Worm (Caenorhabditis elegans) whole organism, young adult: ENCODE measurements around the gene W09D10.4.
A peak's percentile ranks its signal among the peaks of the same experiment; 100 is the strongest.

ENCODE experiments used
- B0261.1 ChIP-seq: sonication (generic microtip); optimal IDR thresholded peaks from 2 replicates; lab custom pipeline; 2016; ENCODE audit warnings: mild to moderate bottlenecking, missing genetic modification characterization, moderate library complexity, missing compliant biosample characterization
- B0336.3 ChIP-seq: fragments of 200-800 bp; sonication (Bioruptor generic); IDR thresholded peaks from 2 replicates; pipeline ENCODE4 v1.3.6; 2022; ENCODE audit warnings: missing genetic modification characterization, missing compliant biosample characterization
- D2030.7 ChIP-seq: fragments of 200-800 bp; sonication (Bioruptor generic); IDR thresholded peaks from 2 replicates; pipeline ENCODE4 v1.3.6; 2022; ENCODE audit warnings: missing genetic modification reagents, missing genetic modification characterization, missing compliant biosample characterization
- F37B4.10 ChIP-seq: fragments of 200-800 bp; sonication (Bioruptor generic); IDR thresholded peaks from 2 replicates; pipeline ENCODE4 v1.3.6; 2022; ENCODE audit warnings: missing genetic modification characterization, missing compliant biosample characterization
- F39B2.1 ChIP-seq: fragments of 200-800 bp; sonication (Bioruptor generic); IDR thresholded peaks from 2 replicates; pipeline ENCODE4 v1.3.6; 2022; ENCODE audit warnings: missing genetic modification reagents, missing genetic modification characterization, missing compliant biosample characterization
- F57C9.4 ChIP-seq: sonication (generic microtip); optimal IDR thresholded peaks from 2 replicates; lab custom pipeline; 2017; ENCODE audit warnings: mild to moderate bottlenecking, missing genetic modification characterization, missing compliant biosample characterization
- Y56A3A.18 ChIP-seq: fragments of 200-800 bp; sonication (Bioruptor generic); IDR thresholded peaks from 2 replicates; pipeline ENCODE4 v1.3.6; 2022; ENCODE audit warnings: missing genetic modification reagents, missing genetic modification characterization, missing compliant biosample characterization
- Y95B8A.8 ChIP-seq: fragments of 200-800 bp; sonication (Bioruptor generic); IDR thresholded peaks from 2 replicates; pipeline ENCODE4 v1.3.6; 2022; ENCODE audit warnings: missing genetic modification reagents, missing genetic modification characterization, missing compliant biosample characterization
- ZK185.1 ChIP-seq: sonication (generic microtip); optimal IDR thresholded peaks from 2 replicates; lab custom pipeline; 2016; ENCODE audit warnings: mild to moderate bottlenecking, missing genetic modification characterization, missing compliant biosample characterization; ENCODE audit not compliant: poor library complexity, severe bottlenecking
- aptf-3 ChIP-seq: fragments of 200-800 bp; sonication (Bioruptor generic); IDR thresholded peaks from 2 replicates; pipeline ENCODE4 v1.3.6; 2022; ENCODE audit warnings: missing genetic modification characterization, missing compliant biosample characterization
- atf-7 ChIP-seq: sonication (generic microtip); optimal IDR thresholded peaks from 2 replicates; lab custom pipeline; 2017; ENCODE audit warnings: mild to moderate bottlenecking, missing genetic modification characterization, missing compliant biosample characterization
- cebp-2 ChIP-seq: fragments of 200-800 bp; sonication (Bioruptor generic); IDR thresholded peaks from 2 replicates; pipeline ENCODE4 v1.3.6; 2022; ENCODE audit warnings: missing genetic modification characterization, missing compliant biosample characterization
- ceh-27 ChIP-seq: fragments of 200-800 bp; sonication (Bioruptor generic); optimal IDR thresholded peaks from 2 replicates; lab custom pipeline; 2018; ENCODE audit warnings: mild to moderate bottlenecking, missing genetic modification characterization, moderate library complexity, missing compliant biosample characterization
- ceh-58 ChIP-seq: fragments of 200-800 bp; sonication (Bioruptor generic); IDR thresholded peaks from 2 replicates; pipeline ENCODE4 v1.3.6; 2022; ENCODE audit warnings: missing genetic modification characterization, missing compliant biosample characterization
- chd-7 ChIP-seq: sonication (generic microtip); optimal IDR thresholded peaks from 2 replicates; lab custom pipeline; 2016; ENCODE audit warnings: mild to moderate bottlenecking, missing genetic modification characterization, moderate library complexity, missing compliant biosample characterization
- egrh-3 ChIP-seq: fragments of 200-800 bp; sonication (Bioruptor generic); IDR thresholded peaks from 2 replicates; pipeline ENCODE4 v1.3.6; 2022; ENCODE audit warnings: missing genetic modification reagents, missing genetic modification characterization, missing compliant biosample characterization
- ekl-4 ChIP-seq: fragments of 200-800 bp; sonication (Bioruptor generic); IDR thresholded peaks from 2 replicates; pipeline ENCODE4 v1.3.6; 2022; ENCODE audit warnings: missing genetic modification reagents, missing genetic modification characterization, missing compliant biosample characterization
- gei-17 ChIP-seq: fragments of 200-800 bp; sonication (Bioruptor generic); optimal IDR thresholded peaks from 2 replicates; lab custom pipeline; 2018; ENCODE audit warnings: mild to moderate bottlenecking, missing genetic modification characterization, missing compliant biosample characterization
- hlh-12 ChIP-seq: sonication (generic microtip); optimal IDR thresholded peaks from 2 replicates; lab custom pipeline; 2016; ENCODE audit warnings: missing genetic modification characterization, missing compliant biosample characterization
- hlh-26 ChIP-seq: fragments of 200-800 bp; sonication (Bioruptor generic); conservative IDR thresholded peaks from 2 replicates; pipeline ENCODE4 v1.3.6; 2022; ENCODE audit warnings: missing genetic modification reagents, missing genetic modification characterization, missing compliant biosample characterization
- hmg-1.2 ChIP-seq: fragments of 200-800 bp; sonication (Bioruptor generic); IDR thresholded peaks from 2 replicates; pipeline ENCODE4 v1.3.6; 2022; ENCODE audit warnings: missing genetic modification reagents, missing genetic modification characterization, missing compliant biosample characterization
- hsf-1 ChIP-seq: fragments of 200-800 bp; sonication (Bioruptor generic); IDR thresholded peaks from 2 replicates; pipeline ENCODE4 v1.3.6; 2022; ENCODE audit warnings: missing genetic modification reagents, missing genetic modification characterization, missing compliant biosample characterization
- let-607 ChIP-seq, 2 experiments: fragments of 200-800 bp in 1 of 2; sonication (Bioruptor generic) in 1 of 2; sonication (generic microtip) in 1 of 2; optimal IDR thresholded peaks; 2 replicates each; lab custom pipeline; 2016 to 2018; ENCODE audit warnings: mild to moderate bottlenecking in 2 of 2, missing compliant biosample characterization in 2 of 2, missing genetic modification characterization in 2 of 2, moderate library complexity in 2 of 2, missing genotype in 1 of 2
- lsl-1 ChIP-seq: fragments of 200-800 bp; sonication (Bioruptor generic); optimal IDR thresholded peaks from 2 replicates; lab custom pipeline; 2018; ENCODE audit warnings: mild to moderate bottlenecking, missing genetic modification characterization, moderate library complexity, missing compliant biosample characterization
- madf-10 ChIP-seq: sonication (generic microtip); optimal IDR thresholded peaks from 2 replicates; lab custom pipeline; 2016; ENCODE audit warnings: mild to moderate bottlenecking, missing genetic modification characterization, missing compliant biosample characterization
- madf-3 ChIP-seq: fragments of 200-800 bp; sonication (Bioruptor generic); IDR thresholded peaks from 2 replicates; pipeline ENCODE4 v1.3.6; 2022; ENCODE audit warnings: missing genetic modification reagents, missing genetic modification characterization, missing compliant biosample characterization
- nhr-90 ChIP-seq: sonication (generic microtip); optimal IDR thresholded peaks from 2 replicates; lab custom pipeline; 2016; ENCODE audit warnings: missing genotype, mild to moderate bottlenecking, missing genetic modification characterization, missing compliant biosample characterization
- pbrm-1 ChIP-seq: fragments of 200-800 bp; sonication (Bioruptor generic); IDR thresholded peaks from 2 replicates; pipeline ENCODE4 v1.3.6; 2022; ENCODE audit warnings: missing genetic modification reagents, missing genetic modification characterization, missing compliant biosample characterization
- rpc-1 ChIP-seq, 2 experiments: fragments of 150-350 bp in 1 of 2; sonication (generic microtip) in 1 of 2; optimal IDR thresholded peaks; 2 replicates each; lab custom pipeline; 2014 to 2018; ENCODE audit warnings: missing biosample characterization in 1 of 2, missing genetic modification characterization in 1 of 2, missing genetic modification reagents in 1 of 2, missing genotype in 1 of 2
- sea-2 ChIP-seq: fragments of 200-800 bp; sonication (Bioruptor generic); IDR thresholded peaks from 2 replicates; pipeline ENCODE4 v1.3.6; 2022; ENCODE audit warnings: missing genetic modification characterization, missing compliant biosample characterization
- snpc-3.4 ChIP-seq: sonication (generic microtip); optimal IDR thresholded peaks from 2 replicates; lab custom pipeline; 2017; ENCODE audit warnings: missing genetic modification characterization, mild to moderate bottlenecking, missing compliant biosample characterization, antibody characterized with exemption, moderate library complexity, missing genotype, missing genetic modification reagents
- tbp1 ChIP-seq: fragments of 200-800 bp; sonication (Bioruptor generic); optimal IDR thresholded peaks from 2 replicates; lab custom pipeline; 2018; ENCODE audit warnings: mild to moderate bottlenecking, missing genetic modification characterization, missing compliant biosample characterization
- tbx-9 ChIP-seq: sonication (generic microtip); optimal IDR thresholded peaks from 2 replicates; lab custom pipeline; 2016; ENCODE audit warnings: borderline replicate concordance, missing genetic modification characterization, inconsistent platforms, missing compliant biosample characterization
- tlf-1 ChIP-seq: fragments of 200-800 bp; sonication (Bioruptor generic); optimal IDR thresholded peaks from 2 replicates; lab custom pipeline; 2018; ENCODE audit warnings: mild to moderate bottlenecking, missing genetic modification characterization, missing compliant biosample characterization
- zfh-2 ChIP-seq: fragments of 200-800 bp; sonication (Bioruptor generic); conservative IDR thresholded peaks from 2 replicates; pipeline ENCODE4 v1.3.6; 2022; ENCODE audit warnings: missing genetic modification reagents, missing genetic modification characterization, missing compliant biosample characterization
- ztf-25 ChIP-seq: fragments of 200-800 bp; sonication (Bioruptor generic); IDR thresholded peaks from 2 replicates; pipeline ENCODE4 v1.3.6; 2022; ENCODE audit warnings: missing genetic modification reagents, missing genetic modification characterization, missing compliant biosample characterization
- ztf-6 ChIP-seq: fragments of 200-800 bp; sonication (Bioruptor generic); IDR thresholded peaks from 2 replicates; pipeline ENCODE4 v1.3.6; 2022; ENCODE audit warnings: missing genetic modification reagents, missing genetic modification characterization, missing compliant biosample characterization

W09D10.4 gene

DNA sequence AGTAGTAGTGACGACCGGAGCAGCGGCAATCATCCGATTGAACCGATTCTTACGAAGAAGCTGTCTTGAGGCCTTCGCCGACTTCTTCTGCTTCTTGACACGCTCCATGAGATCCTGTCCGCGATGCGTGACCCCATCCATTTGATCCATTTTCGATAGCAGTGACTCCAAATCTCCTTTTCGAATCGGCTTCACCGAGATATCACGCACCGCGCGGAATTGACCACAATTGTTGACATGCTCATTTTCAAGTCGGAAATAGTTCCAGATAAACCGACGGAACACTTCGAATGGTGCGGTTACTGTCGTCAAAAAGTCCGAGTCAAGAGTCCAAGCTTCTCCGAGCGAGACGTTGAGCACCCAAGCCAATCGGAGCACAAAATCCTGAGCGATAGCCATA is 12.2 kb downstream of the W09D10.4 start:
- no peak for TF ChIP-seq chd-7
- TF ChIP-seq F37B4.10 (GFP tag; lab: Robert Waterston, UW): no peak
- TF ChIP-seq aptf-3 (GFP tag; lab: Robert Waterston, UW): no peak
- TF ChIP-seq snpc-3.4 (tag; lab: Kevin White, UChicago): no peak
- no peak for TF ChIP-seq F39B2.1
- TF ChIP-seq cebp-2 (GFP tag; lab: Robert Waterston, UW): no peak
- no peak for TF ChIP-seq B0336.3 (GFP tag; lab: Robert Waterston, UW)
- no peak for TF ChIP-seq ceh-58 (GFP tag; lab: Robert Waterston, UW)
- TF ChIP-seq tlf-1: no peak
- no peak for TF ChIP-seq madf-10
- no peak for TF ChIP-seq D2030.7 (GFP tag; lab: Robert Waterston, UW)
- no peak for TF ChIP-seq lsl-1
- no peak for TF ChIP-seq madf-3 (GFP tag; lab: Robert Waterston, UW)
- TF ChIP-seq B0261.1 (tag; lab: Kevin White, UChicago): no peak
- TF ChIP-seq zfh-2 (GFP tag; lab: Robert Waterston, UW): no peak

DNA sequence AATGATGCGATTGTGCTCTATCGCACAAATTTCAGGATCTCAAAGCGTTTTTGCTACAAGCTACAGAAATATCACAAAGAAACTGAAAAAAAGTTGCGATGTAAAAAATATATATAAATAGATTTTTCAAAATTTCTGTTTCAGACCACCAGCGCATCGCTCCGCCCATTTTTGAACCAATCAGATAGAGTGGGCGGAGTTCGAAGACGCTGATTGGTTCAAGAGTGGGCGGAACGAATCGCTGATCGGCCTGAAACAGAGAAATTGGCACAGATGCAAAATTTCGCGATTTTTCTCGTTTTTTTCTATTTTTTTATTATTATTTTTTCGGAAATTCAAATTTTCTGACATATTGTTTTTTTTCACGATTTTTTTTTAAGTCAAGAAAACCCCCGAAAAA is 13.2 kb downstream of the W09D10.4 start:
- TF ChIP-seq sea-2 (no peak), let-607 (tag; optimal IDR thresholded peaks at IDR 0.05; lab: Kevin White, UChicago) (no peak), F57C9.4 (tag; lab: Kevin White, UChicago) (no peak), nhr-90 (tag; lab: Kevin White, UChicago) (no peak), hlh-26 (GFP tag; lab: Robert Waterston, UW) (no peak), Y56A3A.18 (GFP tag; lab: Robert Waterston, UW) (no peak), egrh-3 (GFP tag; lab: Robert Waterston, UW) (no peak), ekl-4 (no peak), gei-17 (GFP tag; lab: Kevin White, UChicago) (no peak), atf-7 (no peak)

DNA sequence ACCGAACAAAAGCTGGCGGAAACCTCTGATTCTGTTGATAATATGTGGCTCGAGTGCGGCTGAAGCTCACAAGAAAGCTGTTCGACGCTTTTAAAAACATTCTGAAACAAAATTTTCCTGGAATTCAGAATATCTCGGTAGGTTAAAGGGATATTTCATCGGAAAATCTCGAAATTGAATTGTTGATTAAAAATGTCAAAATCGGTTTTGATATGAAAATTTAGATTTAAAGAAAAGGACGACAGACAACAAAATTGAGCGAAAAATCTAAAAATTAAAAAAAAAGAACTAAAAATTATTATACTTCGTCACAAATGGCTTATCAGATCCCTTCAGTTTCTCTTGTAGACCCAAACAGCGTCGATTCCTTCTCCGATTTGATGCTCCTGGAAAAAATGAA is 15.5 kb downstream of the W09D10.4 start, which contains the start of gene Y39A1A.20:
Gene Y39A1A.20, minus strand, starts transcription at position 101 of the 400 bp plus-strand sequence.
- TF ChIP-seq ztf-6 (GFP tag; lab: Robert Waterston, UW): no peak
- no peak for TF ChIP-seq tbx-9 (tag; lab: Kevin White, UChicago)
- TF ChIP-seq ztf-25 (GFP tag; lab: Robert Waterston, UW): no peak
- no peak for TF ChIP-seq tbp1 (GFP tag; lab: Kevin White, UChicago)
- TF ChIP-seq rpc-1 (optimal IDR thresholded peaks at IDR 0.05; lab: Kevin White, UChicago): no peak
- no peak for TF ChIP-seq rpc-1 (tag; optimal IDR thresholded peaks at IDR 0.05; lab: Kevin White, UChicago)
- TF ChIP-seq Y95B8A.8: no peak
- TF ChIP-seq ZK185.1: no peak
- TF ChIP-seq ceh-27 (GFP tag; lab: Kevin White, UChicago): no peak
- no peak for TF ChIP-seq hlh-12 (tag; lab: Kevin White, UChicago)
- TF ChIP-seq pbrm-1 (GFP tag; lab: Robert Waterston, UW): no peak

DNA sequence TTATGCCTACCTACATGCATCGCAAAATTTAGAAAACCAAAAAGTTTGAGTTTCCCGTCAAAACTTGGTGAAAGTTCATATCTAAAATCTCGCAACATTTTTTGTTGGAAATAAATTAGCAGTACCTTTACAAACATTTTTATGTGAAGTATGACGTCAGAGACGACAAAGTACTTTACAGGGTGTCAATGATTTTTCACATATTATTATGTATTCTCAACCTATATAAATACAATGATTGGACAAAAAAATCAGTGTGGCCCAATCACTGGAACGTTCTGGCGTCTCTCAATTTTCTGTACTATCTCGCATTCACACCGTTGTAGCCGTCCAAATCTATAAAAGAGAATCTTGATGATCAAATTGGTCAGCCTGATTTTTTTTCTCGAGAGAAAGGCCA is 21.7 kb downstream of the W09D10.4 start, which contains the start of the genes Y39A1A.18 and fmo-3:
Gene Y39A1A.18, minus strand, starts transcription at position 192 of the 400 bp plus-strand sequence.
Gene fmo-3, plus strand, starts transcription at position 388 of the 400 bp plus-strand sequence.
- TF ChIP-seq hmg-1.2 (GFP tag; lab: Robert Waterston, UW) (peak; percentile 69), hsf-1 (no peak)
